Worm (Caenorhabditis elegans) whole organism, young adult: Measurements from ENCODE around the gene rip-1.

Source experiments
- F10E7.11 ChIP-seq: sonication (generic microtip); optimal IDR thresholded peaks from 2 replicates; lab custom pipeline; 2017; ENCODE audit warnings: mild to moderate bottlenecking, missing genetic modification characterization, moderate library complexity, missing compliant biosample characterization
- F49E8.2 ChIP-seq: sonication (generic microtip); optimal IDR thresholded peaks from 3 replicates; lab custom pipeline; 2017; ENCODE audit warnings: missing genetic modification characterization, mild to moderate bottlenecking, missing compliant biosample characterization, antibody characterized with exemption, moderate library complexity; ENCODE audit not compliant: insufficient read depth
- F52B5.7 ChIP-seq: sonication (generic microtip); optimal IDR thresholded peaks from 2 replicates; lab custom pipeline; 2016; ENCODE audit warnings: mild to moderate bottlenecking, missing genetic modification characterization, missing compliant biosample characterization
- Y67H2A.10 ChIP-seq: fragments of 200-800 bp; sonication (Bioruptor generic); conservative IDR thresholded peaks from 2 replicates; pipeline ENCODE4 v1.3.6; 2022; ENCODE audit warnings: missing genetic modification reagents, missing genetic modification characterization, missing compliant biosample characterization
- akir-1 ChIP-seq: fragments of 200-800 bp; sonication (Bioruptor generic); optimal IDR thresholded peaks from 2 replicates; lab custom pipeline; 2018; ENCODE audit warnings: mild to moderate bottlenecking, missing genetic modification characterization, moderate library complexity, missing compliant biosample characterization
- attf-6 ChIP-seq: fragments of 200-800 bp; sonication (Bioruptor generic); IDR thresholded peaks from 2 replicates; pipeline ENCODE4 v1.3.6; 2022; ENCODE audit warnings: missing genetic modification reagents, missing genetic modification characterization, missing compliant biosample characterization
- bed-2 ChIP-seq: fragments of 200-800 bp; sonication (Bioruptor generic); IDR thresholded peaks from 2 replicates; pipeline ENCODE4 v1.3.6; 2022; ENCODE audit warnings: missing genetic modification reagents, missing genetic modification characterization, missing compliant biosample characterization
- ccch-3 ChIP-seq: fragments of 200-800 bp; sonication (Bioruptor generic); optimal IDR thresholded peaks from 2 replicates; lab custom pipeline; 2018; ENCODE audit warnings: mild to moderate bottlenecking, missing genetic modification characterization, missing compliant biosample characterization
- cebp-1 ChIP-seq, 2 experiments: fragments of 200-800 bp in 1 of 2; sonication (Bioruptor generic) in 1 of 2; sonication (generic microtip) in 1 of 2; IDR thresholded peaks in 1 of 2; optimal IDR thresholded peaks in 1 of 2; 2 replicates each; pipeline versions ENCODE4 v1.3.6 to Lab custom; 2017 to 2022; ENCODE audit warnings: missing compliant biosample characterization in 2 of 2, missing genetic modification characterization in 2 of 2, mild to moderate bottlenecking in 1 of 2, missing genetic modification reagents in 1 of 2, moderate library complexity in 1 of 2
- ceh-27 ChIP-seq: fragments of 200-800 bp; sonication (Bioruptor generic); optimal IDR thresholded peaks from 2 replicates; lab custom pipeline; 2018; ENCODE audit warnings: mild to moderate bottlenecking, missing genetic modification characterization, moderate library complexity, missing compliant biosample characterization
- ceh-40 ChIP-seq: fragments of 200-800 bp; sonication (Bioruptor generic); IDR thresholded peaks from 2 replicates; pipeline ENCODE4 v1.3.6; 2022; ENCODE audit warnings: missing genetic modification characterization, missing compliant biosample characterization
- chd-7 ChIP-seq: sonication (generic microtip); optimal IDR thresholded peaks from 2 replicates; lab custom pipeline; 2016; ENCODE audit warnings: mild to moderate bottlenecking, missing genetic modification characterization, moderate library complexity, missing compliant biosample characterization
- die-1 ChIP-seq: sonication (generic microtip); optimal IDR thresholded peaks from 2 replicates; lab custom pipeline; 2016; ENCODE audit warnings: missing genotype, mild to moderate bottlenecking, missing genetic modification characterization, missing compliant biosample characterization
- dox-1 ChIP-seq: fragments of 200-800 bp; sonication (Bioruptor generic); IDR thresholded peaks from 2 replicates; pipeline ENCODE4 v1.3.6; 2022; ENCODE audit warnings: missing genetic modification reagents, missing genetic modification characterization, missing compliant biosample characterization
- dpl-1 ChIP-seq: fragments of 150-350 bp; optimal IDR thresholded peaks from 2 replicates; lab custom pipeline; 2014; ENCODE audit warnings: missing biosample characterization, missing genetic modification reagents, missing genetic modification characterization
- efl-1 ChIP-seq: fragments of 150-350 bp; optimal IDR thresholded peaks from 2 replicates; lab custom pipeline; 2014; ENCODE audit warnings: missing biosample characterization, missing genetic modification reagents, missing genetic modification characterization
- egrh-3 ChIP-seq: fragments of 200-800 bp; sonication (Bioruptor generic); IDR thresholded peaks from 2 replicates; pipeline ENCODE4 v1.3.6; 2022; ENCODE audit warnings: missing genetic modification reagents, missing genetic modification characterization, missing compliant biosample characterization
- ets-4 ChIP-seq: fragments of 200-800 bp; sonication (Bioruptor generic); optimal IDR thresholded peaks from 2 replicates; lab custom pipeline; 2018; ENCODE audit warnings: mild to moderate bottlenecking, missing genetic modification characterization, missing compliant biosample characterization
- hlh-12 ChIP-seq: sonication (generic microtip); optimal IDR thresholded peaks from 2 replicates; lab custom pipeline; 2016; ENCODE audit warnings: missing genetic modification characterization, missing compliant biosample characterization
- hlh-26 ChIP-seq: fragments of 200-800 bp; sonication (Bioruptor generic); conservative IDR thresholded peaks from 2 replicates; pipeline ENCODE4 v1.3.6; 2022; ENCODE audit warnings: missing genetic modification reagents, missing genetic modification characterization, missing compliant biosample characterization
- hmg-20 ChIP-seq: fragments of 200-800 bp; sonication (Bioruptor generic); IDR thresholded peaks from 2 replicates; pipeline ENCODE4 v1.3.6; 2022; ENCODE audit warnings: missing genetic modification reagents, missing genetic modification characterization, missing compliant biosample characterization
- let-607 ChIP-seq, 2 experiments: fragments of 200-800 bp in 1 of 2; sonication (Bioruptor generic) in 1 of 2; sonication (generic microtip) in 1 of 2; optimal IDR thresholded peaks; 2 replicates each; lab custom pipeline; 2016 to 2018; ENCODE audit warnings: mild to moderate bottlenecking in 2 of 2, missing compliant biosample characterization in 2 of 2, missing genetic modification characterization in 2 of 2, moderate library complexity in 2 of 2, missing genotype in 1 of 2
- lin-35 ChIP-seq, 3 experiments: fragments of 150-350 bp in 2 of 3; sonication (generic microtip) in 1 of 3; optimal IDR thresholded peaks; 2 replicates each; lab custom pipeline; 2014 to 2018; ENCODE audit warnings: missing biosample characterization in 3 of 3, missing genetic modification characterization in 3 of 3, missing genetic modification reagents in 3 of 3
- lin-54 ChIP-seq: fragments of 200-800 bp; sonication (Bioruptor generic); optimal IDR thresholded peaks from 2 replicates; lab custom pipeline; 2018; ENCODE audit warnings: mild to moderate bottlenecking, missing genetic modification characterization, missing compliant biosample characterization
- madf-6 ChIP-seq: fragments of 200-800 bp; sonication (Bioruptor generic); IDR thresholded peaks from 2 replicates; pipeline ENCODE4 v1.3.6; 2022; ENCODE audit warnings: missing genetic modification reagents, missing genetic modification characterization, missing compliant biosample characterization
- mcd-1 ChIP-seq: fragments of 200-800 bp; sonication (Bioruptor generic); IDR thresholded peaks from 2 replicates; pipeline ENCODE4 v1.3.6; 2022; ENCODE audit warnings: missing genetic modification reagents, missing genetic modification characterization, missing compliant biosample characterization
- nfya-1 ChIP-seq: sonication (generic microtip); optimal IDR thresholded peaks from 2 replicates; lab custom pipeline; 2017; ENCODE audit warnings: antibody characterized with exemption, missing compliant biosample characterization, missing genetic modification characterization, borderline replicate concordance; ENCODE audit not compliant: insufficient read depth
- nhr-80 ChIP-seq: sonication (generic microtip); optimal IDR thresholded peaks from 2 replicates; lab custom pipeline; 2016; ENCODE audit warnings: missing genetic modification characterization, missing compliant biosample characterization
- repo-1 ChIP-seq: sonication (generic microtip); optimal IDR thresholded peaks from 2 replicates; lab custom pipeline; 2017; ENCODE audit warnings: mild to moderate bottlenecking, missing genetic modification characterization, missing compliant biosample characterization
- rpc-1 ChIP-seq, 2 experiments: fragments of 150-350 bp in 1 of 2; sonication (generic microtip) in 1 of 2; optimal IDR thresholded peaks; 2 replicates each; lab custom pipeline; 2014 to 2018; ENCODE audit warnings: missing biosample characterization in 1 of 2, missing genetic modification characterization in 1 of 2, missing genetic modification reagents in 1 of 2, missing genotype in 1 of 2
- sdz-38 ChIP-seq: sonication (generic microtip); optimal IDR thresholded peaks from 2 replicates; lab custom pipeline; 2016; ENCODE audit warnings: missing genotype, missing genetic modification characterization, missing compliant biosample characterization
- snpc-1.3 ChIP-seq: sonication (generic microtip); optimal IDR thresholded peaks from 2 replicates; lab custom pipeline; 2017; ENCODE audit warnings: missing genetic modification characterization, mild to moderate bottlenecking, missing compliant biosample characterization, antibody characterized with exemption, moderate library complexity, missing genotype, missing genetic modification reagents; ENCODE audit not compliant: insufficient read depth
- snpc-3.4 ChIP-seq: sonication (generic microtip); optimal IDR thresholded peaks from 2 replicates; lab custom pipeline; 2017; ENCODE audit warnings: missing genetic modification characterization, mild to moderate bottlenecking, missing compliant biosample characterization, antibody characterized with exemption, moderate library complexity, missing genotype, missing genetic modification reagents
- tbp1 ChIP-seq: fragments of 200-800 bp; sonication (Bioruptor generic); optimal IDR thresholded peaks from 2 replicates; lab custom pipeline; 2018; ENCODE audit warnings: mild to moderate bottlenecking, missing genetic modification characterization, missing compliant biosample characterization
- tbx-9 ChIP-seq: sonication (generic microtip); optimal IDR thresholded peaks from 2 replicates; lab custom pipeline; 2016; ENCODE audit warnings: borderline replicate concordance, missing genetic modification characterization, inconsistent platforms, missing compliant biosample characterization
- unc-62 ChIP-seq: fragments of 150-350 bp; optimal IDR thresholded peaks from 2 replicates; lab custom pipeline; 2014; ENCODE audit warnings: missing biosample characterization, missing genetic modification reagents, missing genetic modification characterization
- xnd-1 ChIP-seq: sonication (generic microtip); optimal IDR thresholded peaks from 2 replicates; lab custom pipeline; 2016; ENCODE audit warnings: missing genotype, missing genetic modification reagents, missing genetic modification characterization, missing compliant biosample characterization
- zfh-2 ChIP-seq: fragments of 200-800 bp; sonication (Bioruptor generic); conservative IDR thresholded peaks from 2 replicates; pipeline ENCODE4 v1.3.6; 2022; ENCODE audit warnings: missing genetic modification reagents, missing genetic modification characterization, missing compliant biosample characterization
- ztf-18 ChIP-seq: sonication (generic microtip); optimal IDR thresholded peaks from 2 replicates; lab custom pipeline; 2016; ENCODE audit warnings: missing genotype, mild to moderate bottlenecking, missing genetic modification characterization, missing compliant biosample characterization
- ztf-22 ChIP-seq: fragments of 200-800 bp; sonication (Bioruptor generic); optimal IDR thresholded peaks from 2 replicates; lab custom pipeline; 2018; ENCODE audit warnings: mild to moderate bottlenecking, missing genetic modification characterization, moderate library complexity, missing compliant biosample characterization
- ztf-3 ChIP-seq: fragments of 200-800 bp; sonication (Bioruptor generic); optimal IDR thresholded peaks from 2 replicates; lab custom pipeline; 2018; ENCODE audit warnings: mild to moderate bottlenecking, missing genetic modification characterization, missing compliant biosample characterization

rip-1 gene

ce11 chrIII:10251114-10251513 lies 7.4 kb downstream of the rip-1 start (continued):
- TF ChIP-seq tbp1: no peak
- TF ChIP-seq sdz-38 (tag; lab: Kevin White, UChicago): no peak
- TF ChIP-seq tbx-9 (tag; lab: Kevin White, UChicago): no peak

- peak; percentile 83 for TF ChIP-seq zfh-2 (GFP tag; lab: Robert Waterston, UW)
- no peak for TF ChIP-seq hlh-26 (GFP tag; lab: Robert Waterston, UW)
- peak; percentile 47 for TF ChIP-seq efl-1 (GFP tag; lab: Kevin White, UChicago)
- no peak for TF ChIP-seq chd-7 (tag; lab: Kevin White, UChicago)
- TF ChIP-seq attf-6 (GFP tag; lab: Robert Waterston, UW): no peak
- TF ChIP-seq dpl-1 (GFP tag; lab: Kevin White, UChicago): peak; percentile 31
- TF ChIP-seq let-607 (tag; optimal IDR thresholded peaks at IDR 0.05; lab: Kevin White, UChicago): no peak
- TF ChIP-seq rpc-1 (optimal IDR thresholded peaks at IDR 0.05; lab: Kevin White, UChicago): no peak
- no peak for TF ChIP-seq rpc-1 (tag; optimal IDR thresholded peaks at IDR 0.05; lab: Kevin White, UChicago)
- TF ChIP-seq nfya-1 (tag; lab: Kevin White, UChicago): no peak
- TF ChIP-seq egrh-3: peak; percentile 29; the same call in 1 of the 2 replicates
- TF ChIP-seq ceh-40 (GFP tag; lab: Robert Waterston, UW): no peak
- TF ChIP-seq die-1: no peak
- no peak for TF ChIP-seq Y67H2A.10
- TF ChIP-seq cebp-1 (GFP tag; IDR thresholded peaks at IDR 0.05; lab: Robert Waterston, UW): no peak
- TF ChIP-seq cebp-1 (tag; optimal IDR thresholded peaks at IDR 0.05; lab: Kevin White, UChicago): no peak
- peak; percentile 93 for TF ChIP-seq mcd-1 (GFP tag; lab: Robert Waterston, UW)
- TF ChIP-seq ets-4: no peak
- 0 out of 2 replicates have a peak, but pooled peaks have one; percentile 9 for TF ChIP-seq dox-1 (GFP tag; lab: Robert Waterston, UW)
- no peak for TF ChIP-seq hlh-12 (tag; lab: Kevin White, UChicago)
- TF ChIP-seq bed-2 (GFP tag; lab: Robert Waterston, UW): no peak
- no peak for TF ChIP-seq snpc-1.3
- peak; percentile 52 for TF ChIP-seq lin-54 (GFP tag; lab: Kevin White, UChicago)
- TF ChIP-seq F10E7.11 (tag; lab: Kevin White, UChicago): no peak
- no peak for TF ChIP-seq ccch-3 (GFP tag; lab: Kevin White, UChicago)
- TF ChIP-seq ceh-27 (GFP tag; lab: Kevin White, UChicago): no peak
- peak; percentile 5 for TF ChIP-seq ztf-18 (tag; lab: Kevin White, UChicago)
- peak in 1 of 3 experiments; percentile 36 for TF ChIP-seq lin-35 (GFP tag; optimal IDR thresholded peaks at IDR 0.05; lab: Kevin White, UChicago)
These were observed 10.0 kb downstream of the rip-1 start, which contains the start of the genes div-1 and cor-1 for ce11 chrIII:10248441-10249137. TSS of gene div-1 (minus strand) at chrIII:10248559. TSS of gene cor-1 (plus strand) at chrIII:10249111.

- no peak for TF ChIP-seq chd-7 (tag; lab: Kevin White, UChicago)
- no peak for TF ChIP-seq nhr-80
- no peak for TF ChIP-seq snpc-3.4
- TF ChIP-seq unc-62 (GFP tag; lab: Kevin White, UChicago): no peak
- no peak for TF ChIP-seq ztf-3
- no peak for TF ChIP-seq F52B5.7
- TF ChIP-seq repo-1: no peak
- no peak for TF ChIP-seq hmg-20 (GFP tag; lab: Robert Waterston, UW)
- no peak for TF ChIP-seq xnd-1 (tag; lab: Kevin White, UChicago)
- TF ChIP-seq cebp-1 (GFP tag; IDR thresholded peaks at IDR 0.05; lab: Robert Waterston, UW): no peak
- no peak for TF ChIP-seq cebp-1 (tag; optimal IDR thresholded peaks at IDR 0.05; lab: Kevin White, UChicago)
- no peak for TF ChIP-seq zfh-2 (GFP tag; lab: Robert Waterston, UW)
- TF ChIP-seq madf-6 (GFP tag; lab: Robert Waterston, UW): no peak
- no peak for TF ChIP-seq F49E8.2 (tag; lab: Kevin White, UChicago)
- no peak for TF ChIP-seq akir-1
- TF ChIP-seq ztf-22 (GFP tag; lab: Kevin White, UChicago): no peak
- no peak for TF ChIP-seq let-607 (tag; optimal IDR thresholded peaks at IDR 0.05; lab: Kevin White, UChicago)
These were observed 14.5 kb downstream of the rip-1 start for ce11 chrIII:10244013-10244412.
